Fruit fly (Drosophila melanogaster): ENCODE measurements around the gene Apc.

Apc gene

DNA sequence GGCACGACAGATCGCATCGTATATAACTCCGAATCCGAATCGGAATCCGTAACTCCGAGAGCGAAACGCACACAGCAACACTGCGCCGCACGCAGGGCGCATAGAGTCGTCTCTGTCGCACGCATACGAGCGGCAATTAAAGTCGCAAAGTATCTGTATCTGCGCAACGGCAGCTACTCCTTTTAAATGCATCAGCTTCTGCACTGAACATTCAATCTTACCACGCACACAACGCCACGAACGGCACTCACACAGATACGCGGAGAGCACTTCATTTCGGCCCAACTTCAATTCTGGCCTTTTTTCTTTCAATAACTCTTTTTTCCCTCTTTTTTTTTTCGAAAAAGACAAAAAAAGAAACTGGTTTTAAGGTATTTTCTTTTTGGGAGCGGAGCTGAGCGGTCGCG lies 13.7 kb upstream of the Apc start (continued):
- TF ChIP-seq dpn (GFP tag; optimal IDR thresholded peaks at IDR 0.05) = no peak
- no peak for TF ChIP-seq CG16779 (GFP tag; IDR thresholded peaks at IDR 0.05)
- no peak for TF ChIP-seq caup (GFP tag; optimal IDR thresholded peaks at IDR 0.05; ENCODE audit: severe bottlenecking)
- no peak for TF ChIP-seq pfk (GFP tag; optimal IDR thresholded peaks at IDR 0.05)
- TF ChIP-seq lbe (GFP tag; optimal IDR thresholded peaks at IDR 0.05) = peak; percentile 26
- no peak for TF ChIP-seq vfl (GFP tag; optimal IDR thresholded peaks at IDR 0.05)
- TF ChIP-seq CG6272 (GFP tag; IDR thresholded peaks at IDR 0.05) = no peak
- TF ChIP-seq tap (tag; optimal IDR thresholded peaks at IDR 0.05) = no peak
- peak; percentile 58 for TF ChIP-seq CG15479 (GFP tag; optimal IDR thresholded peaks at IDR 0.05)
- no peak for TF ChIP-seq CG42726 (GFP tag; IDR thresholded peaks at IDR 0.05; ENCODE audit: partially characterized antibody)
- no peak for TF ChIP-seq Gsc (GFP tag; IDR thresholded peaks at IDR 0.05)
- no peak for TF ChIP-seq ttk (GFP tag; IDR thresholded peaks at IDR 0.05)
- TF ChIP-seq yki (optimal IDR thresholded peaks at IDR 0.05) = no peak
- TF ChIP-seq tin (GFP tag; optimal IDR thresholded peaks at IDR 0.05) = no peak
- no peak for TF ChIP-seq CG4617 (GFP tag; optimal IDR thresholded peaks at IDR 0.05; ENCODE audit: borderline replicate concordance)
- no peak for TF ChIP-seq TFAM (GFP tag; optimal IDR thresholded peaks at IDR 0.05)
- peak; percentile 35 for TF ChIP-seq CG13894 (tag; optimal IDR thresholded peaks at IDR 0.05)
- TF ChIP-seq bab2 (GFP tag; optimal IDR thresholded peaks at IDR 0.05) = no peak
- TF ChIP-seq CG31365 (tag; optimal IDR thresholded peaks at IDR 0.05) = no peak
- no peak for TF ChIP-seq sisA (GFP tag; IDR thresholded peaks at IDR 0.05)
- TF ChIP-seq Kr (GFP tag; optimal IDR thresholded peaks at IDR 0.05) = peak; percentile 71
- no peak for TF ChIP-seq CG3847 (GFP tag; IDR thresholded peaks at IDR 0.05)
- TF ChIP-seq sens-2 (GFP tag; IDR thresholded peaks at IDR 0.05) = no peak
- no peak for TF ChIP-seq Lhr (GFP tag; optimal IDR thresholded peaks at IDR 0.05)
- TF ChIP-seq Dll (GFP tag; IDR thresholded peaks at IDR 0.05; ENCODE audit: partially characterized antibody) = peak; percentile 10; the same call in 1 of the 4 replicates

DNA sequence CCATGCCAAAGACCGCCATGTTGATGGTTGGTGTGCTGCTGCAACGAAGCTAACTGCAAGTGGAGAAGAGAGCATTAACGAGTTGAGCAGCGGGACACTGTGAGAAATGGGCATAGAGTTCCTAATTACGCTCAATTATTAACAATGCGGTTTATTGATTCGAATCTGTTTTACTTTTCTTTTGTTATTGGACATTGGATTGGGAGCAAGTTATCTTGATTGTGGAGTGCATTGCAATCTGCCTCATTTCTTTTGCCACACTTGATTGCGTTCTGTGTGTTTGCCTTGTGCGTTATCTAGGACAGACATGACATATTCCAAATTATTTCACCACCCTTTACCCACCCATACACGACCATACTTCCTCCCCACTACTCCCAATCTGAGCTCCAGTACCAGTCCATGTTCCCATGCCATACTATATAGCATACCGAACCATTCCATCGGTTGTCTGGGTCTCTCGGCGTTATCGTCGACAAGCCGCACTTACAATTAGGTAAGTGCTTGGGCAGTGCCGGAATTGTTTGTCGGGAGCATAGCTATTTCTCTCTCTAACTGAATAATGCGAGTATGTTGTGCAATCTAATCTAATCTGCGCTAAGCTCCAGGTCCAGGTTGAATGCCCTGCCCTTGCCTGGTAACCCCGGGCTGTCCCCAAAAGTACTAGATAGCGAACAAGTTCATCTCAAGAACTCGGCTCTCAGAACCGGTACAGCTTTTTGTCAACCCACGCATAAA lies 12.9 kb upstream of the Apc start:
- TF ChIP-seq tio (GFP tag; optimal IDR thresholded peaks at IDR 0.05) = no peak
- peak; percentile 15 for TF ChIP-seq CG3407 (GFP tag; optimal IDR thresholded peaks at IDR 0.05)
- TF ChIP-seq Rfx (GFP tag; IDR thresholded peaks at IDR 0.05) = peak; percentile 19; the same call in 1 of the 2 replicates
- TF ChIP-seq D (optimal IDR thresholded peaks at IDR 0.05) = no peak
- TF ChIP-seq D (GFP tag; optimal IDR thresholded peaks at IDR 0.05) = peak; percentile 27
- 0 out of 2 replicates have a peak, but pooled peaks have one; percentile 8 for TF ChIP-seq CG31224 (GFP tag; IDR thresholded peaks at IDR 0.05)
- TF ChIP-seq sens (GFP tag) = peak; percentile 89
- TF ChIP-seq Usf (GFP tag; optimal IDR thresholded peaks at IDR 0.05) = no peak
- no peak for TF ChIP-seq CG6175 (GFP tag; IDR thresholded peaks at IDR 0.05)
- TF ChIP-seq CG10979 (tag; optimal IDR thresholded peaks at IDR 0.05) = peak; percentile 60
- TF ChIP-seq org-1 (GFP tag; optimal IDR thresholded peaks at IDR 0.05) = peak; percentile 51
- TF ChIP-seq CG13624 (GFP tag; optimal IDR thresholded peaks at IDR 0.05) = no peak
- TF ChIP-seq onecut (GFP tag; IDR thresholded peaks at IDR 0.05) = 0 out of 2 replicates have a peak, but pooled peaks have one; percentile 31
- no peak for TF ChIP-seq Lhr (GFP tag; optimal IDR thresholded peaks at IDR 0.05)
- TF ChIP-seq lola (GFP tag; optimal IDR thresholded peaks at IDR 0.05) = peak in 1 of 3 experiments; percentile 40
- TF ChIP-seq stwl (tag; optimal IDR thresholded peaks at IDR 0.05) = no peak
- TF ChIP-seq twi (tag; optimal IDR thresholded peaks at IDR 0.05) = peak; percentile 23
- TF ChIP-seq Mes4 (GFP tag; optimal IDR thresholded peaks at IDR 0.05) = peak; percentile 12
- no peak for TF ChIP-seq fd102C (GFP tag; optimal IDR thresholded peaks at IDR 0.05)
- TF ChIP-seq Chrac-16 (GFP tag; optimal IDR thresholded peaks at IDR 0.05) = peak; percentile 6
- no peak for TF ChIP-seq nom (GFP tag; optimal IDR thresholded peaks at IDR 0.05)
- TF ChIP-seq CG33557 (GFP tag; optimal IDR thresholded peaks at IDR 0.05) = no peak
- no peak for TF ChIP-seq CG33213 (GFP tag; optimal IDR thresholded peaks at IDR 0.05)
- no peak for TF ChIP-seq CG12071 (GFP tag; optimal IDR thresholded peaks at IDR 0.05)
- TF ChIP-seq CG2120 (GFP tag; optimal IDR thresholded peaks at IDR 0.05) = peak; percentile 5
- TF ChIP-seq CG6254 (GFP tag; optimal IDR thresholded peaks at IDR 0.05) = peak; percentile 36
- TF ChIP-seq CG3838 (GFP tag; optimal IDR thresholded peaks at IDR 0.05) = no peak
